Worm (Caenorhabditis elegans) whole organism, L3 larva: Measurements from ENCODE around the gene sfxn-5.

Experiments
- R02D3.7 ChIP-seq: fragments of 150-350 bp; optimal IDR thresholded peaks from 2 replicates; lab custom pipeline; 2014; ENCODE audit warnings: missing biosample characterization, missing genetic modification characterization
- ZK546.5 ChIP-seq: sonication (generic microtip); optimal IDR thresholded peaks from 2 replicates; lab custom pipeline; 2017; ENCODE audit warnings: missing biosample characterization, missing genetic modification characterization
- ama-1 ChIP-seq: fragments of 150-350 bp; optimal IDR thresholded peaks from 2 replicates; lab custom pipeline; 2018
- ceh-16 ChIP-seq: sonication (generic microtip); optimal IDR thresholded peaks from 2 replicates; lab custom pipeline; 2017; ENCODE audit warnings: missing biosample characterization, missing genetic modification characterization
- ceh-28 ChIP-seq: fragments of 150-350 bp; optimal IDR thresholded peaks from 2 replicates; lab custom pipeline; 2014; ENCODE audit warnings: missing biosample characterization, missing genetic modification reagents, missing genetic modification characterization
- ceh-82 ChIP-seq: fragments of 150-350 bp; optimal IDR thresholded peaks from 2 replicates; lab custom pipeline; 2014; ENCODE audit warnings: missing biosample characterization, missing genetic modification characterization
- ceh-9 ChIP-seq: sonication (generic microtip); optimal IDR thresholded peaks from 2 replicates; lab custom pipeline; 2018; ENCODE audit warnings: missing biosample characterization, missing genetic modification characterization
- egl-27 ChIP-seq: sonication (generic microtip); optimal IDR thresholded peaks from 4 replicates; lab custom pipeline; 2017; ENCODE audit warnings: missing biosample characterization, missing genetic modification reagents, missing genetic modification characterization
- egl-5 ChIP-seq: fragments of 150-350 bp; optimal IDR thresholded peaks from 2 replicates; lab custom pipeline; 2017; ENCODE audit warnings: missing biosample characterization, missing genetic modification reagents, missing genetic modification characterization, inconsistent platforms
- elt-1 ChIP-seq: fragments of 150-350 bp; optimal IDR thresholded peaks from 2 replicates; lab custom pipeline; 2014; ENCODE audit warnings: missing biosample characterization, missing genetic modification characterization
- elt-2 ChIP-seq: sonication (generic microtip); optimal IDR thresholded peaks from 2 replicates; lab custom pipeline; 2016; ENCODE audit warnings: missing genetic modification reagents, mild to moderate bottlenecking, missing genetic modification characterization, missing compliant biosample characterization
- elt-3 ChIP-seq, 3 experiments: fragments of 150-350 bp in 1 of 3; sonication (generic microtip) in 2 of 3; optimal IDR thresholded peaks; 2 replicates in 2 of 3; 4 replicates in 1 of 3; lab custom pipeline; 2014 to 2017; ENCODE audit warnings: missing biosample characterization in 3 of 3, missing genetic modification characterization in 3 of 3
- eor-1 ChIP-seq, 2 experiments: fragments of 150-350 bp; optimal IDR thresholded peaks; 2 replicates each; lab custom pipeline; 2014 to 2018; ENCODE audit warnings: missing biosample characterization in 2 of 2, missing genetic modification characterization in 2 of 2
- fkh-10 ChIP-seq: sonication (generic microtip); optimal IDR thresholded peaks from 2 replicates; lab custom pipeline; 2017; ENCODE audit warnings: missing biosample characterization, missing genetic modification reagents, missing genetic modification characterization
- fkh-2 ChIP-seq: fragments of 150-350 bp; optimal IDR thresholded peaks from 2 replicates; lab custom pipeline; 2014; ENCODE audit warnings: missing biosample characterization, missing genetic modification reagents, missing genetic modification characterization
- fos-1 ChIP-seq: fragments of 150-350 bp; optimal IDR thresholded peaks from 2 replicates; lab custom pipeline; 2014; ENCODE audit warnings: missing biosample characterization, missing genetic modification characterization
- hmg-11 ChIP-seq: sonication (generic microtip); optimal IDR thresholded peaks from 2 replicates; lab custom pipeline; 2016; ENCODE audit warnings: missing genetic modification characterization, missing compliant biosample characterization
- jun-1 ChIP-seq: fragments of 150-350 bp; optimal IDR thresholded peaks from 2 replicates; lab custom pipeline; 2014; ENCODE audit warnings: missing biosample characterization, missing genetic modification reagents, missing genetic modification characterization
- lin-15B ChIP-seq: fragments of 150-350 bp; optimal IDR thresholded peaks from 2 replicates; lab custom pipeline; 2014; ENCODE audit warnings: missing biosample characterization, missing genetic modification characterization
- lin-39 ChIP-seq: fragments of 150-350 bp; optimal IDR thresholded peaks from 2 replicates; lab custom pipeline; 2018; ENCODE audit warnings: missing biosample characterization, missing genetic modification reagents, missing genetic modification characterization
- lsy-12 ChIP-seq: sonication (generic microtip); optimal IDR thresholded peaks from 2 replicates; lab custom pipeline; 2016; ENCODE audit warnings: mild to moderate bottlenecking, missing genetic modification characterization, missing compliant biosample characterization
- mml-1 ChIP-seq: fragments of 150-350 bp; sonication (generic microtip); optimal IDR thresholded peaks from 3 replicates; lab custom pipeline; 2014; ENCODE audit warnings: missing biosample characterization, missing genetic modification characterization
- nhr-11 ChIP-seq: fragments of 150-350 bp; optimal IDR thresholded peaks from 2 replicates; lab custom pipeline; 2014; ENCODE audit warnings: missing biosample characterization, missing genetic modification characterization
- nhr-12 ChIP-seq: fragments of 150-350 bp; optimal IDR thresholded peaks from 2 replicates; lab custom pipeline; 2014; ENCODE audit warnings: missing biosample characterization, missing genetic modification characterization
- nhr-23 ChIP-seq: fragments of 150-350 bp; optimal IDR thresholded peaks from 2 replicates; lab custom pipeline; 2014; ENCODE audit warnings: missing biosample characterization, missing genetic modification reagents, missing genetic modification characterization
- nhr-237 ChIP-seq: fragments of 150-350 bp; optimal IDR thresholded peaks from 2 replicates; lab custom pipeline; 2014; ENCODE audit warnings: missing biosample characterization, missing genetic modification characterization
- nhr-25 ChIP-seq: sonication (generic microtip); optimal IDR thresholded peaks from 2 replicates; lab custom pipeline; 2017; ENCODE audit warnings: missing biosample characterization, missing genetic modification characterization
- nhr-28 ChIP-seq: fragments of 150-350 bp; optimal IDR thresholded peaks from 2 replicates; lab custom pipeline; 2014; ENCODE audit warnings: missing biosample characterization, missing genetic modification characterization
- nhr-67 ChIP-seq: fragments of 150-350 bp; optimal IDR thresholded peaks from 2 replicates; lab custom pipeline; 2014; ENCODE audit warnings: missing biosample characterization, missing genetic modification characterization
- nhr-77 ChIP-seq: fragments of 150-350 bp; optimal IDR thresholded peaks from 2 replicates; lab custom pipeline; 2014; ENCODE audit warnings: missing biosample characterization, missing genetic modification characterization
- pha-4 ChIP-seq: fragments of 150-350 bp; optimal IDR thresholded peaks from 2 replicates; lab custom pipeline; 2014; ENCODE audit warnings: missing biosample characterization, missing genetic modification reagents, missing genetic modification characterization
- pqm-1 ChIP-seq: fragments of 150-350 bp; optimal IDR thresholded peaks from 2 replicates; lab custom pipeline; 2017; ENCODE audit warnings: missing biosample characterization, missing genetic modification characterization, inconsistent platforms
- snpc-4 ChIP-seq: fragments of 150-350 bp; optimal IDR thresholded peaks from 2 replicates; lab custom pipeline; 2014; ENCODE audit warnings: missing biosample characterization, missing genetic modification characterization
- tbx-2 ChIP-seq: sonication (generic microtip); optimal IDR thresholded peaks from 2 replicates; lab custom pipeline; 2016; ENCODE audit warnings: mild to moderate bottlenecking, missing genetic modification characterization, missing compliant biosample characterization
- unc-39 ChIP-seq: sonication (generic microtip); optimal IDR thresholded peaks from 4 replicates; lab custom pipeline; 2017; ENCODE audit warnings: missing biosample characterization, missing genetic modification characterization
- ztf-4 ChIP-seq: fragments of 150-350 bp; optimal IDR thresholded peaks from 2 replicates; lab custom pipeline; 2014; ENCODE audit warnings: missing biosample characterization, missing genetic modification characterization

sfxn-5 gene

DNA sequence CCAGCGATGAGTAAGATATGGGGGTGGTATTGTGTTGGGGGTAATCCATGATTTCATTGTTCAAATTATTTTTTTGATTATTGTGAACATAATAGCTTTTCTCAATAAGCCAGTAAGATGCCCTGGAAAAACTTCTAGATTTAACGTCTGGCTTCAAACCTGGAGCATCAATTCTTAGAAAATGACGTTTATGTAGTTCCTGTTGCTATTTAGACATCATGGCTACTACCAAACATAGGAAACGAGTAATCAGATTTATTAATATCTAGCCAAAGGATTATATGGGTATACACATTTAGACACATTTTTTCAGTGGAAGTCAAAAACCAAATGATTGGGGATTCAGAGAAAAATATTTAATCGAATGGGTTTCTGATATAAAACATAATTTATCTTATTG is 45.3 kb downstream of the sfxn-5 start:
- TF ChIP-seq nhr-11 (tag; lab: Kevin White, UChicago): peak; percentile 81
- TF ChIP-seq eor-1 (tag; optimal IDR thresholded peaks at IDR 0.05; lab: Kevin White, UChicago): no peak

DNA sequence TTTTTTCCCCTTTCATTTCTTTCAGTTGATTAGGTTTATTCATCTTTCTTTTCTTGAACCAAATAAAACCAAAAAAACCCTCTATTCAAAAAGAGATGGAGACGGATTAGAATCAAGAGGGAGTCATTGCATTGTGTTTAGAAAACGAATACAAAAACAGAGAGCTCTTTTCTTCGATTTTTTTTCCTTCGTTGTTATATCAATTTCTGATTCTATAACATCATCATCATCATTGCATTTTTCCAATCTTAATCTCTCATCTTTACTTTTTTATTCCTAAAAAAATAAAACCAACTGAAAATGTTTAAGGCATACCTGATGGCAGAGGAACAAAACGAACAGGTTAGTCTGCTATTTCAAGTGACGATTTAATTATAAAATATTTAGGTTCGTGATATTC is 46.1 kb downstream of the sfxn-5 start, which contains the start of gene T05H10.8:
TSS of gene T05H10.8 (plus strand) at position 301 of the 400 bp plus-strand sequence.
- no peak for TF ChIP-seq jun-1 (tag; lab: Kevin White, UChicago)
- TF ChIP-seq ceh-82 (tag; lab: Kevin White, UChicago): no peak
- no peak for TF ChIP-seq nhr-11 (tag; lab: Kevin White, UChicago)
- no peak for TF ChIP-seq egl-5 (tag; lab: Kevin White, UChicago)
- no peak for TF ChIP-seq nhr-23 (tag; lab: Kevin White, UChicago)
- no peak for TF ChIP-seq fkh-2 (tag; lab: Kevin White, UChicago)
- TF ChIP-seq nhr-67 (tag; lab: Kevin White, UChicago): no peak
- TF ChIP-seq lsy-12 (tag; lab: Kevin White, UChicago): no peak
- TF ChIP-seq ceh-28 (tag; lab: Kevin White, UChicago): no peak
- TF ChIP-seq egl-27 (tag; lab: Kevin White, UChicago): no peak
- TF ChIP-seq nhr-77 (tag; lab: Kevin White, UChicago): no peak
- no peak for TF ChIP-seq ama-1 (lab: Kevin White, UChicago)
- TF ChIP-seq mml-1 (tag; lab: Kevin White, UChicago): no peak
- TF ChIP-seq pha-4: no peak
- no peak for TF ChIP-seq elt-3 (tag; optimal IDR thresholded peaks at IDR 0.05; lab: Kevin White, UChicago)
- no peak for TF ChIP-seq unc-39

DNA sequence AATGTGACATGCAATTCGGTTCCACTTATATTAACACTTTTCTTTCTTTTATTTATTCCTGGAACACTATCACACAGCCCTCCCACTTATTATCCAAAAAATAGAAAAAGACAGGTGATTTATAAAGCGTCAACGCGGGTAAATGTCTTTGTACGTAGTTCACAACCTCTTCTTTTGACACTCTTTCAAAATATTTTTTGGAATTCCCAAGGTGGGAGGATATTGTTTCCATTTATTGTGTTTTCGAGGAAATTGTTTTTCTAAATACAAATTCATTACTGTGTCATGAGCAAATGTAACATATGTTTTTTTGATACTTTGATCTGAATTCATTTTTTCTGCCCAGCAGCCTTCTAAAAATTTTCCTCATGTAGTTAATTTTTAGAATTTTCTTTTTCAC is 46.9 kb downstream of the sfxn-5 start:
- TF ChIP-seq unc-39 (no peak), fkh-10 (GFP tag; lab: Kevin White, UChicago) (no peak), pha-4 (no peak), elt-1 (tag; lab: Kevin White, UChicago) (no peak), snpc-4 (tag; lab: Kevin White, UChicago) (no peak)

DNA sequence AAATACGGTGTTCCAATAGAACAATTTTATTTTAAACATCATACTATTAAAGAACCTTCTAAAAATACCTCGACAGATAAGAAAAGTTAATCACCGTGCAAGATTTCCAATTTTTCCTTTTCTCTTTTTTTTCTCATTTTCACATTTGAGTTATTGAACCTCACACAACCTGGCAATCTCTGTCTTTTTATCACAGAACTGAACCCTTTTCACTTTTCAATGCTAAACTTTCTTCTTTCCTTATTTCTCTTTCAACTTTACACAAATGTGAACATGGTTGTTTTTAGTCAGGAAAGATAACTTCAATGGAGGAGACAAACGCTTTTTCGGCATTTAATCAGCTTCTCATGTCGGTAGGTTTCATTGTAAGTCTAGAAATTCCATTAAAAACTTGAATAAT is 52.0 kb downstream of the sfxn-5 start, which contains the start of gene T05H10.4:
TSS of gene T05H10.4 (plus strand) at position 301 of the 400 bp plus-strand sequence.
- no peak for TF ChIP-seq ZK546.5
- TF ChIP-seq elt-2 (tag; lab: Kevin White, UChicago): no peak
- TF ChIP-seq mml-1 (tag; lab: Kevin White, UChicago): no peak
- no peak for TF ChIP-seq nhr-12 (tag; lab: Kevin White, UChicago)
- TF ChIP-seq snpc-4 (tag; lab: Kevin White, UChicago): no peak
- no peak for TF ChIP-seq nhr-28 (tag; lab: Kevin White, UChicago)
- TF ChIP-seq lsy-12 (tag; lab: Kevin White, UChicago): no peak

DNA sequence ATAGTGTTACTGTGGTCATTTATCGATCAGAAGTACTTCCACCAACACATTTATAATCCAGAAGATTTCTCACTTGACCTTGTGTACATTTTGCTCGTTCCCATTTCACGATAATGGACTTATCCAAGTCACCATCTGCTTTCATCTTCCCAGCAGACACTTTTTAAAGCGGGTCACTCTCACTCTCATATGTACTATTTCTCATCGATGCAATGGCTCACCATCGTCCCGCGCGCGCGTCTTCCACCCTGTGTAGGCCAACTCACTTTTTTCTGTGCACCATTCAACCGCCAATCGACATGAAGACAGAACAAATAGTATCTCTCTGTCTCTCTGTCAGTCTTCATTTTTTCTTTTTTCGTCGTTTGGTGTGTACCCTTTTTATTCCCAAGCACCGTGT is 52.7 kb downstream of the sfxn-5 start:
- TF ChIP-seq ceh-9 (no peak), tbx-2 (tag; lab: Kevin White, UChicago) (no peak), nhr-67 (tag; lab: Kevin White, UChicago) (no peak), lin-39 (tag; lab: Kevin White, UChicago) (no peak), nhr-25 (tag; lab: Kevin White, UChicago) (no peak), unc-39 (no peak), nhr-12 (tag; lab: Kevin White, UChicago) (no peak), lin-15B (tag; lab: Kevin White, UChicago) (no peak), ztf-4 (no peak), nhr-11 (tag; lab: Kevin White, UChicago) (no peak), pha-4 (no peak), mml-1 (tag; lab: Kevin White, UChicago) (no peak), R02D3.7 (tag; lab: Kevin White, UChicago) (no peak), lsy-12 (tag; lab: Kevin White, UChicago) (no peak), nhr-237 (tag; lab: Kevin White, UChicago) (no peak), pqm-1 (tag; lab: Kevin White, UChicago) (no peak), hmg-11 (tag; lab: Kevin White, UChicago) (no peak), fos-1 (tag; lab: Kevin White, UChicago) (no peak), ceh-16 (tag; lab: Kevin White, UChicago) (no peak)
